Worm (Caenorhabditis elegans) whole organism, L4 larva: Measurements from ENCODE around the gene clec-217.

Source experiments
- ceh-62 ChIP-seq: sonication (generic microtip); optimal IDR thresholded peaks from 2 replicates; lab custom pipeline; 2017; ENCODE audit warnings: missing biosample characterization, missing genetic modification characterization
- daf-12 ChIP-seq: fragments of 150-350 bp; optimal IDR thresholded peaks from 2 replicates; lab custom pipeline; 2014; ENCODE audit warnings: missing biosample characterization, missing genetic modification reagents, missing genetic modification characterization
- dmd-9 ChIP-seq: fragments of 200-800 bp; sonication (Bioruptor generic); IDR thresholded peaks from 2 replicates; pipeline ENCODE4 v1.3.6; 2022; ENCODE audit warnings: missing genetic modification reagents, missing genetic modification characterization, missing compliant biosample characterization
- dve-1 ChIP-seq: sonication (generic microtip); optimal IDR thresholded peaks from 2 replicates; lab custom pipeline; 2017; ENCODE audit warnings: antibody characterized with exemption, mild to moderate bottlenecking, missing genetic modification characterization, missing compliant biosample characterization; ENCODE audit not compliant: insufficient read depth
- mep-1 ChIP-seq: fragments of 150-350 bp; sonication (generic microtip); optimal IDR thresholded peaks from 3 replicates; lab custom pipeline; 2014; ENCODE audit warnings: missing biosample characterization, missing genetic modification characterization
- nhr-48 ChIP-seq: sonication (generic microtip); optimal IDR thresholded peaks from 2 replicates; lab custom pipeline; 2016; ENCODE audit warnings: mild to moderate bottlenecking, missing genetic modification characterization, missing compliant biosample characterization
- pha-4 ChIP-seq, 2 experiments: fragments of 150-350 bp in 1 of 2; fragments of 200-800 bp in 1 of 2; sonication (Bioruptor generic) in 1 of 2; IDR thresholded peaks in 1 of 2; optimal IDR thresholded peaks in 1 of 2; 2 replicates each; pipeline versions ENCODE4 v1.3.6 to Lab custom; 2014 to 2022; ENCODE audit warnings: missing genetic modification characterization in 2 of 2, missing genetic modification reagents in 2 of 2, missing biosample characterization in 1 of 2, missing compliant biosample characterization in 1 of 2
- snpc-1.2 ChIP-seq: fragments of 200-800 bp; sonication (Bioruptor generic); IDR thresholded peaks from 2 replicates; pipeline ENCODE4 v1.3.6; 2022; ENCODE audit warnings: missing genetic modification reagents, missing genetic modification characterization, missing compliant biosample characterization
- snpc-4 ChIP-seq: fragments of 150-350 bp; optimal IDR thresholded peaks from 2 replicates; lab custom pipeline; 2014; ENCODE audit warnings: missing biosample characterization, missing genetic modification characterization
- unc-130 ChIP-seq: sonication (generic microtip); optimal IDR thresholded peaks from 2 replicates; lab custom pipeline; 2016; ENCODE audit warnings: missing genetic modification reagents, missing genetic modification characterization, missing compliant biosample characterization
- unc-62 ChIP-seq, 3 experiments: fragments of 150-350 bp in 1 of 3; sonication (generic microtip); optimal IDR thresholded peaks in 2 of 3; peaks in 1 of 3; 1 replicate in 1 of 3; 2 replicates in 2 of 3; lab custom pipeline; 2014 to 2017; ENCODE audit warnings: missing biosample characterization in 3 of 3, missing genetic modification characterization in 3 of 3, missing genetic modification reagents in 3 of 3, missing genotype in 1 of 3
- zag-1 ChIP-seq: fragments of 150-350 bp; optimal IDR thresholded peaks from 2 replicates; lab custom pipeline; 2014; ENCODE audit warnings: missing biosample characterization, missing genetic modification characterization
- ztf-11 ChIP-seq: fragments of 150-350 bp; optimal IDR thresholded peaks from 2 replicates; lab custom pipeline; 2014; ENCODE audit warnings: missing biosample characterization, missing genetic modification characterization

DNA sequence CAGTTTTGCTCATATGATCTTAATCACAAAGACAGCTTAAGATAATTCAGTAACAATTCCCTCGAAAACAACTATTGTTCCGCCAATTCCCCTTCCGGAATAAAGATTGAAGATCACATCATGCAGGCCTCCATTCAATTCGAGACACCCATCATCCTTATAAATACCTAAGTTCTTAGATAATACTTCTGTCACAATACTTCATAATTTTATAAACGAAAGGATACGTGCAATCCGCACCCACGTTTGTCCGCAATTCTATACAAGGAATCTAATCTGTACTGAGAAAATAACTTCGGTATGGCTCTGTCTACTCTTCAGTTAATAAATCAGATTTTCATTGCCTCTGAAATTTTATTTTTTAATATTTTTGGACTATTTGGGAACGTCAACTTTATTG, 30.0 kb downstream of the clec-217 start, which contains the start of gene srsx-5:
- TF ChIP-seq dmd-9 (no peak), nhr-48 (tag; lab: Kevin White, UChicago) (no peak), snpc-1.2 (GFP tag; lab: Robert Waterston, UW) (no peak), ceh-62 (tag; lab: Kevin White, UChicago) (no peak), dve-1 (tag; lab: Kevin White, UChicago) (no peak), snpc-4 (tag; lab: Kevin White, UChicago) (no peak), unc-130 (GFP tag; lab: Kevin White, UChicago) (no peak), zag-1 (tag; lab: Kevin White, UChicago) (no peak), ztf-11 (tag; lab: Kevin White, UChicago) (no peak), unc-62 (GFP tag; optimal IDR thresholded peaks at IDR 0.05 in 1 of 2; lab: Kevin White, UChicago) (no peak), unc-62 (tag; optimal IDR thresholded peaks at IDR 0.05; lab: Kevin White, UChicago) (no peak), pha-4 (GFP tag; IDR thresholded peaks at IDR 0.05; lab: Robert Waterston, UW) (no peak), pha-4 (tag; optimal IDR thresholded peaks at IDR 0.05; lab: Kevin White, UChicago) (no peak), mep-1 (tag; lab: Kevin White, UChicago) (no peak), daf-12 (tag; lab: Kevin White, UChicago) (no peak)
